Worm (Caenorhabditis elegans) whole organism, late embryonic: ENCODE data around the gene thn-1.

ENCODE experiments used
- ceh-34 ChIP-seq: sonication (generic microtip); optimal IDR thresholded peaks from 2 replicates; lab custom pipeline; 2016; ENCODE audit warnings: mild to moderate bottlenecking, missing genetic modification characterization, missing compliant biosample characterization
- lim-6 ChIP-seq: sonication (generic microtip); optimal IDR thresholded peaks from 2 replicates; lab custom pipeline; 2016; ENCODE audit warnings: missing genetic modification characterization, missing compliant biosample characterization
- unc-3 ChIP-seq, 2 experiments: fragments of 200-800 bp in 1 of 2; sonication (Bioruptor generic) in 1 of 2; sonication (generic microtip) in 1 of 2; conservative IDR thresholded peaks in 1 of 2; optimal IDR thresholded peaks in 1 of 2; 2 replicates each; pipeline versions ENCODE4 v1.3.6 to Lab custom; 2016 to 2022; ENCODE audit warnings: missing compliant biosample characterization in 2 of 2, missing genetic modification characterization in 2 of 2, missing genetic modification reagents in 1 of 2

ce11 chrIV:12371879-12372278 is 8.0 kb upstream of the thn-1 start, which contains the start of gene wdr-46:
- no peak for TF ChIP-seq unc-3 (GFP tag; conservative IDR thresholded peaks at IDR 0.05; lab: Robert Waterston, UW)
- no peak for TF ChIP-seq unc-3 (tag; optimal IDR thresholded peaks at IDR 0.05; lab: Kevin White, UChicago)
- no peak for TF ChIP-seq lim-6 (tag; lab: Kevin White, UChicago)
- TF ChIP-seq ceh-34 (tag; lab: Kevin White, UChicago) = no peak
